Fruit fly (Drosophila melanogaster) whole organism, prepupa: ENCODE results near the gene Gcn2.
A peak's percentile ranks its signal among the peaks of the same experiment; 100 is the strongest.

Source experiments
- CG31627 ChIP-seq: fragments of 200-800 bp; sonication (Bioruptor generic); optimal IDR thresholded peaks from 3 replicates; lab custom pipeline; 2016; ENCODE audit warnings: missing biosample characterization, missing genetic modification characterization
- CG6808 ChIP-seq: fragments of 200-800 bp; sonication (Bioruptor generic); optimal IDR thresholded peaks from 3 replicates; lab custom pipeline; 2017; ENCODE audit warnings: missing biosample characterization, missing genetic modification characterization, mild to moderate bottlenecking, moderate library complexity, missing genetic modification reagents
- OdsH ChIP-seq: fragments of 200-800 bp; sonication (Bioruptor generic); optimal IDR thresholded peaks from 3 replicates; lab custom pipeline; 2016; ENCODE audit warnings: missing biosample characterization, missing genetic modification characterization
- Sox102F ChIP-seq: fragments of 200-800 bp; sonication (Bioruptor generic); optimal IDR thresholded peaks from 2 replicates; lab custom pipeline; 2016; ENCODE audit warnings: missing biosample characterization, mild to moderate bottlenecking, missing genetic modification characterization
- lz ChIP-seq: fragments of 200-800 bp; sonication (Bioruptor generic); optimal IDR thresholded peaks from 3 replicates; lab custom pipeline; 2016; ENCODE audit warnings: missing biosample characterization, missing genetic modification characterization
- ss ChIP-seq, 2 experiments: fragments of 200-800 bp; sonication (Bioruptor generic); optimal IDR thresholded peaks; 2 replicates in 1 of 2; 3 replicates in 1 of 2; lab custom pipeline; 2017 to 2018; ENCODE audit warnings: mild to moderate bottlenecking in 2 of 2, missing biosample characterization in 2 of 2, missing genetic modification characterization in 2 of 2, moderate library complexity in 1 of 2

DNA sequence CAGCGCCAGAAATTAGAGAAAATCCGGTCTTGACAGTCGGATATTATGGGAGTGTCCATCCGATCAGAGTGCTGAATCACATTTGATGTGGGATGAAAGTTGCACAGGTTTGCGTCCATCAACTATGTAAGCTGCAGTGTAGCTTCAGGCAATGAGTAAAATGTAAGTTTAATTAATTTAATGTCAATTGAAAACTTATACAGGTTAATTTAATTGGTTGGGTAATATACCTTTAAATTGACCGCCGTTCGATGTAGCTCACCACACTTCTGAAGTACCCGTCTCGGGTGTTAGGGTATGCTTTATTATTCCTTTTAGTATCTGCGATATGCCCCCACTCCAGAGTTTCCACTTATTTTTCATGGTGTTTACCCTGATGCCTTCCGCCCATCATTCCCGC is 29.0 kb downstream of the Gcn2 start:
- TF ChIP-seq CG31627 (GFP tag; lab: Kevin White, UChicago) (peak; percentile 74), CG6808 (no peak), ss (GFP tag; optimal IDR thresholded peaks at IDR 0.05; lab: Kevin White, UChicago) (peak in 1 of 2 experiments; percentile 32), lz (GFP tag; lab: Kevin White, UChicago) (peak; percentile 20), OdsH (GFP tag; lab: Kevin White, UChicago) (peak; percentile 43), Sox102F (GFP tag; lab: Kevin White, UChicago) (peak; percentile 69)
